Worm (Caenorhabditis elegans) whole organism, late embryonic: ENCODE results near the gene trxr-1.
A peak's percentile ranks its signal among the peaks of the same experiment; 100 is the strongest.

ENCODE experiments used
- C08G9.2 ChIP-seq: sonication (generic microtip); optimal IDR thresholded peaks from 2 replicates; lab custom pipeline; 2016; ENCODE audit warnings: mild to moderate bottlenecking, missing genetic modification characterization, moderate library complexity, missing compliant biosample characterization
- C38D4.7 ChIP-seq: fragments of 200-800 bp; sonication (Bioruptor generic); optimal IDR thresholded peaks from 2 replicates; lab custom pipeline; 2018; ENCODE audit warnings: mild to moderate bottlenecking, missing genetic modification characterization, moderate library complexity, missing compliant biosample characterization
- F13H6.1 ChIP-seq: sonication (generic microtip); optimal IDR thresholded peaks from 2 replicates; lab custom pipeline; 2016; ENCODE audit warnings: missing genetic modification characterization, missing compliant biosample characterization
- K02D7.2 ChIP-seq: sonication (generic microtip); optimal IDR thresholded peaks from 2 replicates; lab custom pipeline; 2017; ENCODE audit warnings: mild to moderate bottlenecking, missing genetic modification characterization, missing compliant biosample characterization
- K09A11.1 ChIP-seq: sonication (generic microtip); optimal IDR thresholded peaks from 2 replicates; lab custom pipeline; 2017; ENCODE audit warnings: antibody characterized with exemption, mild to moderate bottlenecking, missing genetic modification characterization, missing compliant biosample characterization; ENCODE audit not compliant: insufficient read depth
- T23F11.4 ChIP-seq: fragments of 200-800 bp; sonication (Bioruptor generic); optimal IDR thresholded peaks from 2 replicates; lab custom pipeline; 2018; ENCODE audit warnings: mild to moderate bottlenecking, missing genetic modification characterization, missing compliant biosample characterization
- ahr-1 ChIP-seq: sonication (generic microtip); optimal IDR thresholded peaks from 2 replicates; lab custom pipeline; 2016; ENCODE audit warnings: missing genetic modification characterization, missing compliant biosample characterization
- ceh-18 ChIP-seq: sonication (generic microtip); optimal IDR thresholded peaks from 2 replicates; lab custom pipeline; 2016; ENCODE audit warnings: missing genetic modification characterization, missing compliant biosample characterization
- ceh-19 ChIP-seq: fragments of 200-800 bp; sonication (Bioruptor generic); optimal IDR thresholded peaks from 2 replicates; lab custom pipeline; 2018; ENCODE audit warnings: mild to moderate bottlenecking, missing genetic modification characterization, missing compliant biosample characterization
- ceh-22 ChIP-seq: sonication (generic microtip); optimal IDR thresholded peaks from 2 replicates; lab custom pipeline; 2017; ENCODE audit warnings: missing biosample characterization, missing genetic modification characterization
- ceh-24 ChIP-seq: sonication (generic microtip); optimal IDR thresholded peaks from 2 replicates; lab custom pipeline; 2016; ENCODE audit warnings: mild to moderate bottlenecking, missing genetic modification characterization, missing compliant biosample characterization
- ceh-30 ChIP-seq: fragments of 150-350 bp; optimal IDR thresholded peaks from 2 replicates; lab custom pipeline; 2014; ENCODE audit warnings: missing biosample characterization, missing genetic modification characterization
- ceh-31 ChIP-seq: sonication (generic microtip); optimal IDR thresholded peaks from 2 replicates; lab custom pipeline; 2016; ENCODE audit warnings: missing genetic modification characterization, missing compliant biosample characterization
- ceh-45 ChIP-seq: fragments of 200-800 bp; sonication (Bioruptor generic); IDR thresholded peaks from 2 replicates; pipeline ENCODE4 v1.3.6; 2022; ENCODE audit warnings: missing genetic modification reagents, missing genetic modification characterization, missing compliant biosample characterization
- ceh-9 ChIP-seq: sonication (generic microtip); optimal IDR thresholded peaks from 2 replicates; lab custom pipeline; 2016; ENCODE audit warnings: mild to moderate bottlenecking, missing genetic modification characterization, inconsistent platforms, missing compliant biosample characterization
- dmd-4 ChIP-seq: sonication (generic microtip); optimal IDR thresholded peaks from 2 replicates; lab custom pipeline; 2016; ENCODE audit warnings: borderline replicate concordance, missing genetic modification characterization, missing compliant biosample characterization
- dve-1 ChIP-seq: sonication (generic microtip); optimal IDR thresholded peaks from 2 replicates; lab custom pipeline; 2017; ENCODE audit warnings: antibody characterized with exemption, mild to moderate bottlenecking, missing genetic modification characterization, missing compliant biosample characterization
- elt-2 ChIP-seq: sonication (generic microtip); optimal IDR thresholded peaks from 2 replicates; lab custom pipeline; 2016; ENCODE audit warnings: missing genetic modification reagents, missing genetic modification characterization, missing compliant biosample characterization
- elt-4 ChIP-seq: sonication (generic microtip); optimal IDR thresholded peaks from 2 replicates; lab custom pipeline; 2016; ENCODE audit warnings: missing genetic modification characterization, missing compliant biosample characterization
- ets-4 ChIP-seq: sonication (generic microtip); optimal IDR thresholded peaks from 2 replicates; lab custom pipeline; 2016; ENCODE audit warnings: missing genetic modification characterization, missing compliant biosample characterization
- fax-1 ChIP-seq: sonication (generic microtip); optimal IDR thresholded peaks from 2 replicates; lab custom pipeline; 2016; ENCODE audit warnings: missing genotype, missing genetic modification characterization, missing compliant biosample characterization
- fkh-10 ChIP-seq: fragments of 150-350 bp; optimal IDR thresholded peaks from 2 replicates; lab custom pipeline; 2014; ENCODE audit warnings: missing biosample characterization, missing genetic modification reagents, missing genetic modification characterization
- fkh-6 ChIP-seq: sonication (generic microtip); optimal IDR thresholded peaks from 2 replicates; lab custom pipeline; 2016; ENCODE audit warnings: missing genetic modification characterization, missing compliant biosample characterization
- gmeb-2 ChIP-seq: sonication (generic microtip); optimal IDR thresholded peaks from 2 replicates; lab custom pipeline; 2016; ENCODE audit warnings: missing genetic modification characterization, inconsistent platforms, missing compliant biosample characterization
- hlh-15 ChIP-seq: sonication (generic microtip); optimal IDR thresholded peaks from 2 replicates; lab custom pipeline; 2016; ENCODE audit warnings: missing genetic modification characterization, missing compliant biosample characterization
- hlh-6 ChIP-seq: sonication (generic microtip); optimal IDR thresholded peaks from 2 replicates; lab custom pipeline; 2016; ENCODE audit warnings: missing genotype, missing genetic modification characterization, missing compliant biosample characterization
- hlh-8 ChIP-seq: sonication (generic microtip); optimal IDR thresholded peaks from 2 replicates; lab custom pipeline; 2016; ENCODE audit warnings: missing genotype, missing genetic modification characterization, missing compliant biosample characterization
- madf-2 ChIP-seq: sonication (generic microtip); optimal IDR thresholded peaks from 2 replicates; lab custom pipeline; 2017; ENCODE audit warnings: missing genetic modification characterization, missing compliant biosample characterization
- nhr-232 ChIP-seq: sonication (generic microtip); optimal IDR thresholded peaks from 2 replicates; lab custom pipeline; 2016; ENCODE audit warnings: missing genetic modification characterization, missing compliant biosample characterization
- npax-4 ChIP-seq: sonication (generic microtip); optimal IDR thresholded peaks from 2 replicates; lab custom pipeline; 2016; ENCODE audit warnings: missing genetic modification characterization, missing compliant biosample characterization
- odd-2 ChIP-seq: sonication (generic microtip); optimal IDR thresholded peaks from 2 replicates; lab custom pipeline; 2017; ENCODE audit warnings: antibody characterized with exemption, mild to moderate bottlenecking, missing genetic modification characterization, missing compliant biosample characterization
- pag-3 ChIP-seq: sonication (generic microtip); optimal IDR thresholded peaks from 2 replicates; lab custom pipeline; 2016; ENCODE audit warnings: missing compliant biosample characterization, missing genetic modification characterization, borderline replicate concordance
- pax-1 ChIP-seq: fragments of 150-350 bp; optimal IDR thresholded peaks from 2 replicates; lab custom pipeline; 2014; ENCODE audit warnings: missing biosample characterization, missing genetic modification characterization
- pha-2 ChIP-seq: sonication (generic microtip); optimal IDR thresholded peaks from 2 replicates; lab custom pipeline; 2017; ENCODE audit warnings: mild to moderate bottlenecking, missing genetic modification characterization, missing compliant biosample characterization
- pha-4 ChIP-seq: fragments of 150-350 bp; optimal IDR thresholded peaks from 2 replicates; lab custom pipeline; 2018; ENCODE audit warnings: missing biosample characterization, missing genetic modification reagents, missing genetic modification characterization
- pqm-1 ChIP-seq: sonication (generic microtip); optimal IDR thresholded peaks from 2 replicates; lab custom pipeline; 2016; ENCODE audit warnings: missing genetic modification characterization, missing compliant biosample characterization
- pros-1 ChIP-seq: fragments of 150-350 bp; optimal IDR thresholded peaks from 2 replicates; lab custom pipeline; 2014; ENCODE audit warnings: missing biosample characterization, missing genetic modification reagents, missing genetic modification characterization
- ref-2 ChIP-seq: sonication (generic microtip); optimal IDR thresholded peaks from 2 replicates; lab custom pipeline; 2016; ENCODE audit warnings: missing genetic modification characterization, missing compliant biosample characterization
- rnt-1 ChIP-seq: sonication (generic microtip); optimal IDR thresholded peaks from 2 replicates; lab custom pipeline; 2016; ENCODE audit warnings: missing genetic modification characterization, missing compliant biosample characterization
- sdc-2 ChIP-seq: sonication (generic microtip); optimal IDR thresholded peaks from 2 replicates; lab custom pipeline; 2016; ENCODE audit warnings: missing genotype, missing genetic modification characterization, missing compliant biosample characterization
- sox-2 ChIP-seq: fragments of 200-800 bp; sonication (Bioruptor generic); IDR thresholded peaks from 2 replicates; pipeline ENCODE4 v1.3.6; 2022; ENCODE audit warnings: missing genetic modification reagents, missing genetic modification characterization, missing compliant biosample characterization
- tbx-2 ChIP-seq: sonication (generic microtip); optimal IDR thresholded peaks from 2 replicates; lab custom pipeline; 2016; ENCODE audit warnings: missing genetic modification characterization, missing compliant biosample characterization
- tbx-7 ChIP-seq: sonication (generic microtip); optimal IDR thresholded peaks from 2 replicates; lab custom pipeline; 2016; ENCODE audit warnings: missing genotype, missing genetic modification characterization, missing compliant biosample characterization
- ttx-3 ChIP-seq: sonication (generic microtip); optimal IDR thresholded peaks from 2 replicates; lab custom pipeline; 2016; ENCODE audit warnings: missing genetic modification reagents, missing genetic modification characterization, missing compliant biosample characterization
- unc-42 ChIP-seq: sonication (generic microtip); optimal IDR thresholded peaks from 2 replicates; lab custom pipeline; 2016; ENCODE audit warnings: missing genotype, missing genetic modification characterization, missing compliant biosample characterization
- unc-86 ChIP-seq: sonication (generic microtip); optimal IDR thresholded peaks from 2 replicates; lab custom pipeline; 2016; ENCODE audit warnings: missing genetic modification characterization, missing compliant biosample characterization
- zip-5 ChIP-seq: sonication (generic microtip); optimal IDR thresholded peaks from 2 replicates; lab custom pipeline; 2016; ENCODE audit warnings: missing genetic modification characterization, missing compliant biosample characterization

The trxr-1 gene

DNA sequence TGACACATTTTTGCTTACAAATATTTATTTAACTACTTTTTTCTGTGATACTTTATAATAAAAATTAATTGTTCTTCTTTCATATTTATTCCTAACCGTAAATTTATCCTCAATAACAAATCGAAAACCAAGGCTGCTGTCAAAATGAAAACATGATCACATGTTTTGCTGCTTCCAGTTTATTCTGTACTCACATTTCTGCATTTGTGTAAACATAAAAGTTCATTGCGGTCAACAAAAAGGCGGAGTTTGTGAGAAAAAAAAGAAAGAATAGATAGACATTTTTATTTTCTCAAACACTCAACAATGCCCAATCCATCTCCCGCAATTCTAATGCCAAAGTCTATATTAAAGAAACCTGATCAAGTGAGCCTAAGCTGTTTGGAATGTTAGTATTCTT, 24.1 kb downstream of the trxr-1 start, which contains the start of gene C06G3.3:
TSS of gene C06G3.3 (plus strand) at position 301 of the 400 bp plus-strand sequence.
- no peak for TF ChIP-seq madf-2 (tag; lab: Kevin White, UChicago)
- TF ChIP-seq F13H6.1 (tag; lab: Kevin White, UChicago): no peak
- TF ChIP-seq hlh-8: no peak
- TF ChIP-seq rnt-1 (tag; lab: Kevin White, UChicago): no peak
- TF ChIP-seq hlh-15 (tag; lab: Kevin White, UChicago): no peak
- TF ChIP-seq dmd-4 (tag; lab: Kevin White, UChicago): no peak
- TF ChIP-seq fkh-6 (tag; lab: Kevin White, UChicago): no peak
- TF ChIP-seq, all 69 proteins: peak for 0

DNA sequence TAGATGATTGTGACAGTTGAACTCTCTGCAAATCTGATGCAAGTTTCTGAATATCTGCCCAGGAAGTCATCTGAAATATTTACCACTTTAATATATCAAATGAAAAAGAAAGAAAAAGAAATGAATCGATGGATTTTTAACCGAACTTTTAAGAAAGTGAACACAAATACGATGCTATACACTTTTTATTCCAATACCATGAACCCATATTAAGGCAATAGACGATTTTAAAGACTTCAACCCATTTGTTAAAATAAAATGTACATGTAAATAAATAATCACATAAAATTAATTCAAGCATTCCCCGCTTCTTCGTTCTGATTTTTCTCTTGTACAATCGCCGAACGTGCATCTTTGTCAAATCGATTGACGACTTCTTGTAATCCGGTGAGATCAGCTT, 25.0 kb downstream of the trxr-1 start, which contains the start of gene ufl-1:
TSS of gene ufl-1 (minus strand) at position 70 of the 400 bp plus-strand sequence.
- TF ChIP-seq madf-2 (tag; lab: Kevin White, UChicago): no peak
- no peak for TF ChIP-seq ets-4 (tag; lab: Kevin White, UChicago)
- TF ChIP-seq ceh-24: no peak
- TF ChIP-seq elt-2 (tag; lab: Kevin White, UChicago): no peak
- no peak for TF ChIP-seq C38D4.7
- no peak for TF ChIP-seq pha-2
- no peak for TF ChIP-seq ref-2 (tag; lab: Kevin White, UChicago)
- no peak for TF ChIP-seq hlh-6 (tag; lab: Kevin White, UChicago)
- TF ChIP-seq elt-4 (tag; lab: Kevin White, UChicago): no peak
- TF ChIP-seq pqm-1 (tag; lab: Kevin White, UChicago): no peak
- TF ChIP-seq npax-4 (tag; lab: Kevin White, UChicago): no peak
- TF ChIP-seq C08G9.2 (tag; lab: Kevin White, UChicago): no peak
- no peak for TF ChIP-seq odd-2 (tag; lab: Kevin White, UChicago)
- TF ChIP-seq tbx-7 (tag; lab: Kevin White, UChicago): no peak
- TF ChIP-seq ceh-45 (GFP tag; lab: Robert Waterston, UW): no peak
- TF ChIP-seq ahr-1 (tag; lab: Kevin White, UChicago): no peak

DNA sequence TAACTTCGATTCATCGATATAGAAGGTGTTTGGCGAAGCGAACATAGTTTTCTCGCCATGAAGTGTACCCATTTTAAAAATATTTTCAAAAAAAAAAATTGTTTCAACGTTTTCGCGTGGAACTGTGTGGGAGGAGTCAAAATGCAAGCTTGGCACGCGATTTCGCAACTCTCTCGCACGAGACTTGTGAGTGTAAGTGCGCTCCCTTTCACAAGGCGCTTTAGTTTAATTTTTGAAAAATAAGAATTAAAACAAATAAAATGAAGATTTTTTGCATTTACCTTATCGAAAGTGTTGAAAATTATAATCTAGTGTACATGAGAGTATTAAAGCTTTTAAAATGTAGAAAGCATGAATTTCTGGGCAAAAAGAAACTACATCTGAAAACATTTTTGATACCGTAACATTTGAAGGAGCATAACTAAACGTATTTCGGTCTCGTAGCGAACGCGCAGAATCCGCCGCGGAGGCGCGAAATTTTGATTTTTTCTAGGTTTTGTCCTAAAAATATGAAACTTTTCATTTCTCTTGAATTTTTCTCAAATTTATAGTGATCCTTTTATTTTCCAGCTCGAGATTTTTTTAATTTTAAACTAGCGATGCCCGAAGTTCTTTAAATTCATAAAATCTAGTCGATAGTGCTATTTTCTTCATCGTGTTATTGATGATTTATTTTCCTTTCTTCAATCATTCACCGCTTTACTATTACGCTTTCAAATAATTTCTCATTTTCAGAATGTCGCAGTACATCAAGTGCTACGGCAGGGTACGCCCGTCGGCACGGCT, 27.9 kb downstream of the trxr-1 start, which contains the start of the genes cogc-2 and klp-18:
TSS of gene cogc-2 (minus strand) at position 105 of the 786 bp plus-strand sequence.
TSS of gene klp-18 (plus strand) at position 736 of the 786 bp plus-strand sequence.
- peak; percentile 18 for TF ChIP-seq nhr-232
- TF ChIP-seq npax-4 (tag; lab: Kevin White, UChicago): peak; percentile 19
- peak; percentile 72 for TF ChIP-seq gmeb-2 (tag; lab: Kevin White, UChicago)
- peak; percentile 4 for TF ChIP-seq fkh-10 (GFP tag; lab: Kevin White, UChicago)
- TF ChIP-seq ttx-3: peak; percentile 44
- TF ChIP-seq madf-2 (tag; lab: Kevin White, UChicago): peak; percentile 30
- no peak for TF ChIP-seq ceh-24
- no peak for TF ChIP-seq ceh-19
- no peak for TF ChIP-seq ceh-22
- TF ChIP-seq unc-86 (tag; lab: Kevin White, UChicago): peak; percentile 48
- no peak for TF ChIP-seq ceh-30 (tag; lab: Kevin White, UChicago)
- no peak for TF ChIP-seq dve-1 (tag; lab: Kevin White, UChicago)
- no peak for TF ChIP-seq hlh-15 (tag; lab: Kevin White, UChicago)
- TF ChIP-seq ceh-18 (tag; lab: Kevin White, UChicago): peak; percentile 45
- TF ChIP-seq F13H6.1 (tag; lab: Kevin White, UChicago): no peak
- TF ChIP-seq pax-1 (tag; lab: Kevin White, UChicago): peak; percentile 46
- TF ChIP-seq pha-4 (tag; lab: Kevin White, UChicago): no peak
- TF ChIP-seq fax-1 (tag; lab: Kevin White, UChicago): peak; percentile 46
- TF ChIP-seq K09A11.1 (tag; lab: Kevin White, UChicago): peak; percentile 53
- no peak for TF ChIP-seq pag-3
- peak; percentile 18 for TF ChIP-seq zip-5 (tag; lab: Kevin White, UChicago)
- TF ChIP-seq elt-4 (tag; lab: Kevin White, UChicago): no peak
- no peak for TF ChIP-seq pros-1
- TF ChIP-seq pqm-1 (tag; lab: Kevin White, UChicago): no peak
- TF ChIP-seq tbx-2 (tag; lab: Kevin White, UChicago): peak; percentile 72
- peak; percentile 45 for TF ChIP-seq unc-42 (tag; lab: Kevin White, UChicago)
- TF ChIP-seq ceh-31 (tag; lab: Kevin White, UChicago): peak; percentile 71
- no peak for TF ChIP-seq T23F11.4 (GFP tag; lab: Kevin White, UChicago)
- no peak for TF ChIP-seq K02D7.2 (tag; lab: Kevin White, UChicago)
- TF ChIP-seq ceh-9 (tag; lab: Kevin White, UChicago): no peak
- peak; percentile 45 for TF ChIP-seq sdc-2 (tag; lab: Kevin White, UChicago)
- TF ChIP-seq sox-2: no peak
- peak; percentile 52 for TF ChIP-seq pha-2
